1 fruit fly cellular context compared by ENCODE assay signal in the genomic region with DNA sequence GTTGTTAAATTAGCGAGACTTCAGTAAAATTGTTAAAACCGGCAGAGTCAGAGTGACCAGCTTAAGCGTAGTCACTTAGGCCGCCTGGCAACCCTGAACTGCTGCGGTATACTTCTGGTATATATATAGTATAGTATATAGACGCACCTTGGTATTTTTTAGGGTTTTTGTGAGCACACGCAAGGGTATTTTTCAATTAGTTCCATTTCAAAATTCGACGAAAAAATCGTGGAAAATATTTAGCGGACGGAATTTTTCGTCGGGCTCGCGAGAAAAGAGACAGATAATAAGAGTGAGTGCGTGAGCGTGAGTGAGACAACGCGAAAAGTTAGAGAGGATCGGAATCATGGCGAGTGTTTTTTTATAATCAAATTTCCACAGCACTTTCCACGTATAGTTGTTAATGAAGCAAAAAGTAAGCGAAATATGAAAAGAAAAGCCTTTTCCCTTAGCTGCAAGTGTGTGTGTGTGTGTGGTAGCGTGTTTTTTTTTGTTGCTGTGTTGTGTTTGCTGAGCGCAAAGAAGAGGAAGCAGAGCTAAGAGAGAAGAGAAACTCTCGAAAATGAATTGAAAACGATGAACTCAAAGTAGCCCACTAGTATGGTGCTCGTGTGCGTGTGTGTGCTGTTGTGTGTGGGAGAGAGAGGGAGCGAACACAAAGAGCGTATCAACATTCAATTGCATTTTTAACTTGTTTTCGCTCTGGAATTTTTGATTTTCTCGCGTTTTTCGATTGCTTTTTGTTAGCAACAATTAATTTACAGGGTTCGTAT.
TF ChIP-seq lines count a peak whose summit lies in the region.

TSS of gene Cypl (minus strand) at position 69 of the 773 bp plus-strand sequence.
TSS of gene Hipk (plus strand) at position 198 of the 773 bp plus-strand sequence.

TF ChIP-seq in whole organism, embryonic, 481 proteins besides CTCF, POLR2A, EP300 and RAD21 (continued from another document):
- 0 out of 2 replicates have a peak, but pooled peaks have one; percentile 43 for TF ChIP-seq CG16779 (GFP tag; IDR thresholded peaks at IDR 0.05; lab: Robert Waterston, UW)
- TF ChIP-seq scrt (GFP tag; optimal IDR thresholded peaks at IDR 0.05; lab: Kevin White, UChicago), result peak; percentile 51
- TF ChIP-seq CG12155 (GFP tag; optimal IDR thresholded peaks at IDR 0.05; lab: Kevin White, UChicago), result peak; percentile 24
- TF ChIP-seq Drgx (GFP tag; IDR thresholded peaks at IDR 0.05; lab: Robert Waterston, UW), result 0 out of 2 replicates have a peak, but pooled peaks have one; percentile 13
- TF ChIP-seq HmgZ (tag; optimal IDR thresholded peaks at IDR 0.05; lab: Kevin White, UChicago), result peak; percentile 56
- TF ChIP-seq Ravus (GFP tag; IDR thresholded peaks at IDR 0.05; lab: Robert Waterston, UW), result no peak
- TF ChIP-seq chn (GFP tag; optimal IDR thresholded peaks at IDR 0.05; lab: Kevin White, UChicago), result no peak
- TF ChIP-seq CG1792 (GFP tag; optimal IDR thresholded peaks at IDR 0.05; lab: Kevin White, UChicago), result peak; percentile 21
- TF ChIP-seq CG17612 (GFP tag; IDR thresholded peaks at IDR 0.05; lab: Robert Waterston, UW), result no peak
- TF ChIP-seq CG16813 (GFP tag; IDR thresholded peaks at IDR 0.05; lab: Robert Waterston, UW; ENCODE audit: partially characterized antibody), result peak; percentile 45; the same call in 1 of the 3 replicates
- peak; percentile 56 for TF ChIP-seq nerfin-1 (tag; optimal IDR thresholded peaks at IDR 0.05; lab: Kevin White, UChicago)
- TF ChIP-seq Rfx (GFP tag; IDR thresholded peaks at IDR 0.05; lab: Robert Waterston, UW), result peak; percentile 18; the same call in 1 of the 2 replicates
- peak; percentile 97 for TF ChIP-seq gfzf (GFP tag; optimal IDR thresholded peaks at IDR 0.05; lab: Kevin White, UChicago)
- TF ChIP-seq E2f1 (GFP tag; IDR thresholded peaks at IDR 0.05; lab: Robert Waterston, UW), result peak; percentile 10; the same call in 1 of the 2 replicates
- TF ChIP-seq CG1647 (GFP tag; optimal IDR thresholded peaks at IDR 0.05; lab: Kevin White, UChicago), result no peak
- TF ChIP-seq CG4854 (GFP tag; optimal IDR thresholded peaks at IDR 0.05; lab: Kevin White, UChicago), result peak; percentile 19
- TF ChIP-seq tgo (GFP tag; IDR thresholded peaks at IDR 0.05; lab: Robert Waterston, UW), result no peak
- TF ChIP-seq Vsx1 (GFP tag; optimal IDR thresholded peaks at IDR 0.05; lab: Kevin White, UChicago), result peak; percentile 86
- TF ChIP-seq lola (GFP tag; optimal IDR thresholded peaks at IDR 0.05; lab: Kevin White, UChicago), result no peak
- peak; percentile 37 for TF ChIP-seq CG17186 (GFP tag; optimal IDR thresholded peaks at IDR 0.05; lab: Kevin White, UChicago)
- no peak for TF ChIP-seq disco-r (GFP tag; optimal IDR thresholded peaks at IDR 0.05; lab: Kevin White, UChicago)
- TF ChIP-seq CG1832 (GFP tag; optimal IDR thresholded peaks at IDR 0.05; lab: Kevin White, UChicago), result peak; percentile 40
- no peak for TF ChIP-seq Ptx1 (GFP tag; IDR thresholded peaks at IDR 0.05; lab: Robert Waterston, UW)
- TF ChIP-seq twi (tag; optimal IDR thresholded peaks at IDR 0.05; lab: Kevin White, UChicago), result no peak
- peak; percentile 5 for TF ChIP-seq CG2120 (GFP tag; optimal IDR thresholded peaks at IDR 0.05; lab: Kevin White, UChicago)
- no peak for TF ChIP-seq CG10274 (GFP tag; optimal IDR thresholded peaks at IDR 0.05; lab: Kevin White, UChicago)
- TF ChIP-seq CG7745 (tag; optimal IDR thresholded peaks at IDR 0.05; lab: Kevin White, UChicago), result peak; percentile 40
- TF ChIP-seq CG14965 (GFP tag; optimal IDR thresholded peaks at IDR 0.05; lab: Kevin White, UChicago; ENCODE audit: borderline replicate concordance), result no peak
- peak; percentile 28 for TF ChIP-seq Bdp1 (GFP tag; optimal IDR thresholded peaks at IDR 0.05; lab: Kevin White, UChicago)
- peak; percentile 70 for TF ChIP-seq Hand (GFP tag; optimal IDR thresholded peaks at IDR 0.05; lab: Kevin White, UChicago)
- TF ChIP-seq Blimp-1 (GFP tag; optimal IDR thresholded peaks at IDR 0.05; lab: Kevin White, UChicago), result no peak
- peak; percentile 90 to 99 for TF ChIP-seq Trl (optimal IDR thresholded peaks at IDR 0.05; lab: Kevin White, UChicago)
- peak; percentile 42 for TF ChIP-seq Trl (GFP tag; optimal IDR thresholded peaks at IDR 0.05; lab: Kevin White, UChicago)
- TF ChIP-seq CG6765 (GFP tag; optimal IDR thresholded peaks at IDR 0.05; lab: Kevin White, UChicago), result peak; percentile 18
- no peak for TF ChIP-seq pnt (GFP tag; optimal IDR thresholded peaks at IDR 0.05; lab: Kevin White, UChicago)
- TF ChIP-seq CG16815 (GFP tag; optimal IDR thresholded peaks at IDR 0.05; lab: Kevin White, UChicago), result no peak
- TF ChIP-seq slp2 (GFP tag; optimal IDR thresholded peaks at IDR 0.05; lab: Kevin White, UChicago), result no peak
- TF ChIP-seq dati (GFP tag; IDR thresholded peaks at IDR 0.05; lab: Robert Waterston, UW), result no peak
- peak; percentile 51 for TF ChIP-seq trem (tag; optimal IDR thresholded peaks at IDR 0.05; lab: Kevin White, UChicago)
- TF ChIP-seq hkb (optimal IDR thresholded peaks at IDR 0.05; lab: Kevin White, UChicago), result peak; percentile 87
- TF ChIP-seq hkb (GFP tag; IDR thresholded peaks at IDR 0.05; lab: Robert Waterston, UW), result no peak
- peak; percentile 64 for TF ChIP-seq lbe (GFP tag; optimal IDR thresholded peaks at IDR 0.05; lab: Kevin White, UChicago)
- TF ChIP-seq CG31224 (GFP tag; IDR thresholded peaks at IDR 0.05; lab: Robert Waterston, UW), result no peak
- TF ChIP-seq PHDP (tag; optimal IDR thresholded peaks at IDR 0.05; lab: Kevin White, UChicago), result peak; percentile 26
- TF ChIP-seq NC2α (GFP tag; optimal IDR thresholded peaks at IDR 0.05; lab: Kevin White, UChicago), result no peak
- TF ChIP-seq wor (GFP tag; IDR thresholded peaks at IDR 0.05; lab: Robert Waterston, UW), result no peak
- TF ChIP-seq CG7963 (GFP tag; IDR thresholded peaks at IDR 0.05; lab: Robert Waterston, UW; ENCODE audit: partially characterized antibody), result no peak
- peak; percentile 75 for TF ChIP-seq CG13894 (tag; optimal IDR thresholded peaks at IDR 0.05; lab: Kevin White, UChicago)
- peak; percentile 77 for TF ChIP-seq CG10321 (GFP tag; IDR thresholded peaks at IDR 0.05; lab: Robert Waterston, UW)
- peak; percentile 27 for TF ChIP-seq CG11723 (GFP tag; optimal IDR thresholded peaks at IDR 0.05; lab: Kevin White, UChicago)
- peak; percentile 40 for TF ChIP-seq CG10431 (GFP tag; optimal IDR thresholded peaks at IDR 0.05; lab: Kevin White, UChicago)
- TF ChIP-seq CG5245 (GFP tag; optimal IDR thresholded peaks at IDR 0.05; lab: Kevin White, UChicago), result no peak
- TF ChIP-seq CG4404 (GFP tag; IDR thresholded peaks at IDR 0.05; lab: Robert Waterston, UW), result no peak
- peak; percentile 38 for TF ChIP-seq CG5180 (GFP tag; optimal IDR thresholded peaks at IDR 0.05; lab: Kevin White, UChicago)
- TF ChIP-seq CG18599 (GFP tag; optimal IDR thresholded peaks at IDR 0.05; lab: Kevin White, UChicago), result peak; percentile 53
- peak; percentile 3 for TF ChIP-seq HLH54F (GFP tag; optimal IDR thresholded peaks at IDR 0.05; lab: Kevin White, UChicago)
- TF ChIP-seq CG17328 (GFP tag; IDR thresholded peaks at IDR 0.05; lab: Robert Waterston, UW), result 0 out of 2 replicates have a peak, but pooled peaks have one; percentile 16
- peak; percentile 21; the same call in 1 of the 2 replicates for TF ChIP-seq Adf1 (GFP tag; IDR thresholded peaks at IDR 0.05; lab: Robert Waterston, UW)
- TF ChIP-seq Mes4 (GFP tag; optimal IDR thresholded peaks at IDR 0.05; lab: Kevin White, UChicago), result no peak
- TF ChIP-seq Nf-YA (GFP tag; IDR thresholded peaks at IDR 0.05; lab: Robert Waterston, UW), result no peak
- peak in 1 of 2 experiments; percentile 48 for TF ChIP-seq Hr51 (GFP tag; optimal IDR thresholded peaks at IDR 0.05; lab: Kevin White, UChicago)
- no peak for TF ChIP-seq CG10959 (GFP tag; IDR thresholded peaks at IDR 0.05; lab: Robert Waterston, UW)
- no peak for TF ChIP-seq Sry-β (GFP tag; optimal IDR thresholded peaks at IDR 0.05; lab: Kevin White, UChicago)
- TF ChIP-seq chinmo (GFP tag; IDR thresholded peaks at IDR 0.05; lab: Robert Waterston, UW; ENCODE audit: partially characterized antibody), result peak; percentile 82; the same call in 2 of the 4 replicates
- TF ChIP-seq CG34224 (GFP tag; IDR thresholded peaks at IDR 0.05; lab: Robert Waterston, UW; ENCODE audit: partially characterized antibody), result peak; percentile 56; the same call in 1 of the 3 replicates
